Worm (Caenorhabditis elegans): ENCODE data around the gene sre-52.

ce11 chrII:12323305-12323704 lies 12.2 kb upstream of the sre-52 start, which contains the start of gene sre-53:
- no peak for TF ChIP-seq skn-1 (tag; optimal IDR thresholded peaks at IDR 0.05)
- TF ChIP-seq nfya-1 (tag; optimal IDR thresholded peaks at IDR 0.05; ENCODE audit: insufficient read depth): no peak
- no peak for TF ChIP-seq fkh-2 (tag; optimal IDR thresholded peaks at IDR 0.05)
- TF ChIP-seq pha-4 (tag; optimal IDR thresholded peaks at IDR 0.05): no peak
- no peak for TF ChIP-seq ceh-9 (tag; optimal IDR thresholded peaks at IDR 0.05)
- TF ChIP-seq nhr-25 (tag; optimal IDR thresholded peaks at IDR 0.05): no peak
- TF ChIP-seq R02D3.7 (tag; optimal IDR thresholded peaks at IDR 0.05): no peak
